Worm (Caenorhabditis elegans): ENCODE results near the gene lpd-7.

The lpd-7 gene

ce11 chrIII:7554697-7555145 is 18.4 kb upstream of the lpd-7 start:
- TF ChIP-seq unc-62 (GFP tag; optimal IDR thresholded peaks at IDR 0.05): no peak

- no peak for TF ChIP-seq unc-62 (GFP tag; optimal IDR thresholded peaks at IDR 0.05)
Observed at ce11 chrIII:7555360-7555759, 17.8 kb upstream of the lpd-7 start, which contains the start of gene ceh-13. Gene ceh-13 (plus strand): TSS chrIII:7555660.

ce11 chrIII:7557930-7558470 is 15.2 kb upstream of the lpd-7 start:
- no peak for TF ChIP-seq unc-62 (GFP tag; optimal IDR thresholded peaks at IDR 0.05)

- no peak for TF ChIP-seq unc-62 (GFP tag; optimal IDR thresholded peaks at IDR 0.05)
Observed at ce11 chrIII:7558658-7559057, 14.5 kb upstream of the lpd-7 start.

ce11 chrIII:7559869-7560268 is 13.3 kb upstream of the lpd-7 start:
- no peak for TF ChIP-seq unc-62 (GFP tag; optimal IDR thresholded peaks at IDR 0.05)

ce11 chrIII:7561872-7562271 is 11.3 kb upstream of the lpd-7 start, which contains the start of gene lgc-12:
Gene lgc-12 (plus strand): TSS chrIII:7562172.
- TF ChIP-seq unc-62 (GFP tag; optimal IDR thresholded peaks at IDR 0.05): no peak

- no peak for TF ChIP-seq unc-62 (GFP tag; optimal IDR thresholded peaks at IDR 0.05)
Observed at ce11 chrIII:7565247-7565646, 7.9 kb upstream of the lpd-7 start, which contains the start of gene ttr-8. Gene ttr-8 (minus strand): TSS chrIII:7565347.

ce11 chrIII:7566098-7566497 is 7.1 kb upstream of the lpd-7 start, which contains the start of gene ttr-32:
Gene ttr-32 (plus strand): TSS chrIII:7566411.
- no peak for TF ChIP-seq unc-62 (GFP tag; optimal IDR thresholded peaks at IDR 0.05)

- TF ChIP-seq unc-62 (GFP tag; optimal IDR thresholded peaks at IDR 0.05): no peak
Observed at ce11 chrIII:7570083-7570695, 3.0 kb upstream of the lpd-7 start, which contains the start of gene R13A5.7. Gene R13A5.7 (minus strand): TSS chrIII:7570133.

ce11 chrIII:7571726-7572125 is 1.4 kb upstream of the lpd-7 start:
- TF ChIP-seq unc-62 (GFP tag; optimal IDR thresholded peaks at IDR 0.05): no peak

ce11 chrIII:7579324-7579723 is 6.2 kb downstream of the lpd-7 start, which contains the start of gene mfsd-6:
Gene mfsd-6 (minus strand): TSS chrIII:7579411.
- TF ChIP-seq unc-62 (GFP tag; optimal IDR thresholded peaks at IDR 0.05): no peak

ce11 chrIII:7580586-7580985 is 7.4 kb downstream of the lpd-7 start:
- no peak for TF ChIP-seq unc-62 (GFP tag; optimal IDR thresholded peaks at IDR 0.05)

- no peak for TF ChIP-seq unc-62 (GFP tag; optimal IDR thresholded peaks at IDR 0.05)
Observed at ce11 chrIII:7582885-7583284, 9.7 kb downstream of the lpd-7 start, which contains the start of gene R13A5.10. Gene R13A5.10 (minus strand): TSS chrIII:7582985.

- no peak for TF ChIP-seq unc-62 (GFP tag; optimal IDR thresholded peaks at IDR 0.05)
Observed at ce11 chrIII:7584131-7584646, 11.0 kb downstream of the lpd-7 start, which contains the start of gene cup-5. Gene cup-5 (plus strand): TSS chrIII:7584181.

ce11 chrIII:7588214-7588613 is 15.1 kb downstream of the lpd-7 start, which contains the start of gene R13A5.15:
Gene R13A5.15 (minus strand): TSS chrIII:7588314.
- no peak for TF ChIP-seq unc-62 (GFP tag; optimal IDR thresholded peaks at IDR 0.05)

- TF ChIP-seq unc-62 (GFP tag; optimal IDR thresholded peaks at IDR 0.05): no peak
Observed at ce11 chrIII:7593285-7593928, 20.3 kb downstream of the lpd-7 start, which contains the start of gene R13A5.11. Gene R13A5.11 (minus strand): TSS chrIII:7593335.
